Worm (Caenorhabditis elegans) whole organism, L4/young adult: ENCODE measurements around the gene clec-214.

Experiments
- dao-5 ChIP-seq: sonication (generic microtip); optimal IDR thresholded peaks from 2 replicates; lab custom pipeline; 2016; ENCODE audit warnings: missing genotype, missing genetic modification characterization, moderate library complexity, missing compliant biosample characterization
- him-1 ChIP-seq: sonication (generic microtip); optimal IDR thresholded peaks from 2 replicates; lab custom pipeline; 2016; ENCODE audit warnings: missing genotype, missing genetic modification reagents, missing genetic modification characterization, missing compliant biosample characterization

- TF ChIP-seq dao-5 (tag; lab: Kevin White, UChicago) (no peak), him-1 (tag; lab: Kevin White, UChicago) (no peak)
These were observed 1.9 kb downstream of the clec-214 start, which contains the start of gene clec-215 for ce11 chrV:7612044-7612443.
